Fruit fly (Drosophila melanogaster) whole organism, adult: ENCODE results near the gene Sems.

Source experiments
- CG33017 ChIP-seq: fragments of 200-800 bp; sonication (Bioruptor generic); optimal IDR thresholded peaks from 2 replicates; lab custom pipeline; 2018; ENCODE audit warnings: missing biosample characterization, mild to moderate bottlenecking, missing genetic modification characterization, moderate library complexity
- CG5204 ChIP-seq: fragments of 200-800 bp; sonication (Bioruptor generic); optimal IDR thresholded peaks from 2 replicates; lab custom pipeline; 2016; ENCODE audit warnings: missing biosample characterization, missing genetic modification characterization
- cnc ChIP-seq, 2 experiments: fragments of >200 bp; optimal IDR thresholded peaks; 2 replicates each; lab custom pipeline; 2017
- ovo ChIP-seq: fragments of 200-800 bp; sonication (Bioruptor generic); optimal IDR thresholded peaks from 2 replicates; lab custom pipeline; 2016; ENCODE audit warnings: missing biosample characterization, missing genetic modification characterization

DNA sequence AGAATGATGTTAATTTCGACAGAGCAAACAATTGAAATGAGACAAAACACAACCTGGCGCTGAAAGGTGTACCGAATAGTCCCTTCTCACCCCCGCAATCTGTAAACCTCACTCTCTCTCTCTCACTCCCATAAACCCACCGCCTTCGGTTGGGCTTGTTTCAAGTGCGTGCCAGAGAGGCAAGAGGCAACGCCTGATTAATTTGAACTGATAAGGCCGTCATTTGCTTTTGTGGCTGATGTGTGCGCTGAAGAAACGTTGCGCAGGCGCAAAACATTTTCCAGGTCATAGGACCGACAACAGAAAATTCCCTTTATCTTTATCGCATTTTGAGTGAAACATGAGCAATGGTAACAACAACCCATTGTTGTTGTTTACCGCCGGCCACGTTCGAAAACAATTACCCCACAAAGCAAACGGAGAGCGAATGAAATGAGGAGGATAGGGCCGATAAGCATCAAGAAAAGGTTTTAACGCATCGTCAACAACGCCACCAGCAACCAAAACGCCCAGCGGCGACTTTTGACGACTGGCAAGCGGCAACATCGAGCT is 34.2 kb downstream of the Sems start:
- TF ChIP-seq ovo (no peak), CG5204 (GFP tag; lab: Kevin White, UChicago) (no peak), CG33017 (tag; lab: Kevin White, UChicago) (no peak), cnc (optimal IDR thresholded peaks at IDR 0.05; lab: Kevin White, UChicago) (no peak)
